Fruit fly (Drosophila melanogaster): ENCODE results near the gene pes.

DNA sequence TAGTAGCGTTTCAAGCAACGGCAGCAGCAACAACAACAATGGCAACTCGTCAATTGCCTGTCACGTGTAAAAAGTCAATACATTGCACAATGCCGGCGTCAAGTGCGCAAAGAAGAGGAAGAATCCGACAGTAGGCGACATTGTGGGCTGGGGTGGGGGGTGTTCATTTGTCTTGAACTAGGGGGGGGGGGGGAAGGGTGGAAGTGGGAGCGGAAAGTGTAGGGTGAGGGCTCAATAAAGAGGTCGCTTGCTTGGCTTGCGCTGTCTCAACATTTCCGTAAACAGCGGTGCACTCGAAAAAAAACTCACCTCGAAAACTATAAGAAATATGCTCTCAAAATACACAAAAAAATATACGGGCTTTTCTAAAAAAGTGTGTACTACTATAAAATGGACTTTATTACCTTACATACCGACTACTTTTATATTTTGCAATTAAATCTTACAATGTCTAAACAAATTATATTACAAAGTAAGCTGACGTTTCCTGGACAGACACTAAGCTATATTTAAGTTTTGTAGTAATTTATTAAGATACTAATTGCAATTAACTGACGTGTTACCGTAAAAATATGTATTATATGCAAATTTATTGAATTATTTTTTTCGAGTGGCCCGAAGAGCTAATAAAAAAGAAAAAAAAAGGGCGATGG, 28.1 kb downstream of the pes start:
- TF ChIP-seq CG8478 (optimal IDR thresholded peaks at IDR 0.05) (no peak), CTCF (optimal IDR thresholded peaks at IDR 0.05) (no peak)
